Worm (Caenorhabditis elegans) whole organism, L4 larva: ENCODE results near the gene str-196.

Experiments
- F37D6.2 ChIP-seq: sonication (generic microtip); optimal IDR thresholded peaks from 2 replicates; lab custom pipeline; 2016; ENCODE audit warnings: mild to moderate bottlenecking, missing genetic modification characterization, missing compliant biosample characterization
- F44E2.7 ChIP-seq: fragments of 200-800 bp; sonication (Bioruptor generic); IDR thresholded peaks from 2 replicates; pipeline ENCODE4 v2.1.2; 2022; ENCODE audit warnings: missing genetic modification characterization, missing compliant biosample characterization
- aly-2 ChIP-seq: sonication (generic microtip); optimal IDR thresholded peaks from 2 replicates; lab custom pipeline; 2018; ENCODE audit warnings: missing biosample characterization, missing genetic modification characterization
- ceh-28 ChIP-seq: fragments of 150-350 bp; optimal IDR thresholded peaks from 2 replicates; lab custom pipeline; 2014; ENCODE audit warnings: missing biosample characterization, missing genetic modification reagents, missing genetic modification characterization
- ceh-44 ChIP-seq: fragments of 200-800 bp; sonication (Bioruptor generic); IDR thresholded peaks from 2 replicates; pipeline ENCODE4 v1.3.6; 2022; ENCODE audit warnings: missing genetic modification reagents, missing genetic modification characterization, missing compliant biosample characterization
- daf-16 ChIP-seq, 3 experiments: sonication (generic microtip); optimal IDR thresholded peaks; 2 replicates each; lab custom pipeline; 2016 to 2017; ENCODE audit warnings: missing genetic modification characterization in 3 of 3, missing genetic modification reagents in 3 of 3, mild to moderate bottlenecking in 2 of 3, missing compliant biosample characterization in 2 of 3, missing biosample characterization in 1 of 3, moderate library complexity in 1 of 3
- dmd-6 ChIP-seq: fragments of 200-800 bp; sonication (Bioruptor generic); IDR thresholded peaks from 2 replicates; pipeline ENCODE4 v1.3.6; 2022; ENCODE audit warnings: missing genetic modification reagents, missing genetic modification characterization, missing compliant biosample characterization
- dmd-8 ChIP-seq: fragments of 200-800 bp; sonication (Bioruptor generic); IDR thresholded peaks from 2 replicates; pipeline ENCODE4 v1.3.6; 2022; ENCODE audit warnings: missing genetic modification characterization, missing compliant biosample characterization
- duxl-1 ChIP-seq: sonication (generic microtip); optimal IDR thresholded peaks from 2 replicates; lab custom pipeline; 2016; ENCODE audit warnings: mild to moderate bottlenecking, missing genetic modification characterization, moderate library complexity, missing compliant biosample characterization; ENCODE audit not compliant: poor library complexity
- dve-1 ChIP-seq: sonication (generic microtip); optimal IDR thresholded peaks from 2 replicates; lab custom pipeline; 2017; ENCODE audit warnings: antibody characterized with exemption, mild to moderate bottlenecking, missing genetic modification characterization, missing compliant biosample characterization; ENCODE audit not compliant: insufficient read depth
- egl-27 ChIP-seq: sonication (generic microtip); optimal IDR thresholded peaks from 3 replicates; lab custom pipeline; 2017; ENCODE audit warnings: missing biosample characterization, missing genetic modification reagents, missing genetic modification characterization
- hlh-11 ChIP-seq: fragments of 200-800 bp; sonication (Bioruptor generic); optimal IDR thresholded peaks from 2 replicates; lab custom pipeline; 2018; ENCODE audit warnings: mild to moderate bottlenecking, missing genetic modification characterization, missing compliant biosample characterization
- hlh-30 ChIP-seq: sonication (generic microtip); optimal IDR thresholded peaks from 2 replicates; lab custom pipeline; 2017; ENCODE audit warnings: antibody characterized with exemption, mild to moderate bottlenecking, missing genetic modification characterization, missing compliant biosample characterization; ENCODE audit not compliant: insufficient read depth
- jun-1 ChIP-seq: fragments of 150-350 bp; optimal IDR thresholded peaks from 2 replicates; lab custom pipeline; 2014; ENCODE audit warnings: missing biosample characterization, missing genetic modification reagents, missing genetic modification characterization
- lin-1 ChIP-seq: fragments of 200-800 bp; sonication (Bioruptor generic); IDR thresholded peaks from 2 replicates; pipeline ENCODE4 v1.3.6; 2022; ENCODE audit warnings: missing genetic modification reagents, missing genetic modification characterization, missing compliant biosample characterization
- lin-38 ChIP-seq: fragments of 200-800 bp; sonication (Bioruptor generic); IDR thresholded peaks from 2 replicates; pipeline ENCODE4 v1.3.6; 2022; ENCODE audit warnings: missing genetic modification reagents, missing genetic modification characterization, missing compliant biosample characterization
- lsy-2 ChIP-seq, 2 experiments: fragments of 150-350 bp in 1 of 2; sonication (generic microtip) in 1 of 2; optimal IDR thresholded peaks; 2 replicates each; lab custom pipeline; 2014 to 2017; ENCODE audit warnings: missing biosample characterization in 2 of 2, missing genetic modification characterization in 2 of 2
- mdl-1 ChIP-seq, 2 experiments: fragments of 150-350 bp in 1 of 2; sonication (generic microtip) in 1 of 2; optimal IDR thresholded peaks; 2 replicates each; lab custom pipeline; 2014 to 2017; ENCODE audit warnings: missing biosample characterization in 2 of 2, missing genetic modification characterization in 2 of 2
- mep-1 ChIP-seq: fragments of 150-350 bp; sonication (generic microtip); optimal IDR thresholded peaks from 3 replicates; lab custom pipeline; 2014; ENCODE audit warnings: missing biosample characterization, missing genetic modification characterization
- mes-2 ChIP-seq: sonication (generic microtip); optimal IDR thresholded peaks from 2 replicates; lab custom pipeline; 2016; ENCODE audit warnings: missing genotype, mild to moderate bottlenecking, missing genetic modification characterization, missing compliant biosample characterization; ENCODE audit not compliant: poor library complexity, severe bottlenecking
- mxl-2 ChIP-seq: fragments of 200-800 bp; sonication (Bioruptor generic); conservative IDR thresholded peaks from 2 replicates; pipeline ENCODE4 v1.3.6; 2022; ENCODE audit warnings: missing genetic modification reagents, missing genetic modification characterization, missing compliant biosample characterization
- nhr-10 ChIP-seq: fragments of 150-350 bp; optimal IDR thresholded peaks from 2 replicates; lab custom pipeline; 2014; ENCODE audit warnings: missing biosample characterization, missing genetic modification characterization
- nhr-102 ChIP-seq: sonication (generic microtip); optimal IDR thresholded peaks from 2 replicates; lab custom pipeline; 2016; ENCODE audit warnings: mild to moderate bottlenecking, missing genetic modification characterization, moderate library complexity, missing compliant biosample characterization
- nhr-28 ChIP-seq: fragments of 150-350 bp; optimal IDR thresholded peaks from 2 replicates; lab custom pipeline; 2014; ENCODE audit warnings: missing biosample characterization, missing genetic modification characterization
- nhr-76 ChIP-seq: fragments of 150-350 bp; optimal IDR thresholded peaks from 2 replicates; lab custom pipeline; 2014; ENCODE audit warnings: missing biosample characterization, missing genetic modification characterization
- nhr-77 ChIP-seq: fragments of 150-350 bp; optimal IDR thresholded peaks from 2 replicates; lab custom pipeline; 2014; ENCODE audit warnings: missing biosample characterization, missing genetic modification characterization
- pha-4 ChIP-seq, 2 experiments: fragments of 150-350 bp in 1 of 2; fragments of 200-800 bp in 1 of 2; sonication (Bioruptor generic) in 1 of 2; IDR thresholded peaks in 1 of 2; optimal IDR thresholded peaks in 1 of 2; 2 replicates each; pipeline versions ENCODE4 v1.3.6 to Lab custom; 2014 to 2022; ENCODE audit warnings: missing genetic modification characterization in 2 of 2, missing genetic modification reagents in 2 of 2, missing biosample characterization in 1 of 2, missing compliant biosample characterization in 1 of 2
- php-3 ChIP-seq: fragments of 200-800 bp; sonication (Bioruptor generic); IDR thresholded peaks from 2 replicates; pipeline ENCODE4 v1.3.6; 2022; ENCODE audit warnings: missing genetic modification reagents, missing genetic modification characterization, missing compliant biosample characterization
- sdz-12 ChIP-seq: fragments of 200-800 bp; sonication (Bioruptor generic); optimal IDR thresholded peaks from 2 replicates; lab custom pipeline; 2018; ENCODE audit warnings: mild to moderate bottlenecking, missing genetic modification characterization, missing compliant biosample characterization
- skn-1 ChIP-seq: fragments of 150-350 bp; optimal IDR thresholded peaks from 2 replicates; lab custom pipeline; 2014; ENCODE audit warnings: missing biosample characterization, missing genetic modification characterization
- tag-97 ChIP-seq: fragments of 200-800 bp; sonication (Bioruptor generic); IDR thresholded peaks from 2 replicates; pipeline ENCODE4 v1.3.6; 2022; ENCODE audit warnings: missing genetic modification characterization, missing compliant biosample characterization
- tra-1 ChIP-seq: fragments of 200-800 bp; sonication (Bioruptor generic); IDR thresholded peaks from 2 replicates; pipeline ENCODE4 v1.3.6; 2022; ENCODE audit warnings: missing genetic modification reagents, missing genetic modification characterization, missing compliant biosample characterization
- unc-62 ChIP-seq, 3 experiments: fragments of 150-350 bp in 1 of 3; sonication (generic microtip); optimal IDR thresholded peaks in 2 of 3; peaks in 1 of 3; 1 replicate in 1 of 3; 2 replicates in 2 of 3; lab custom pipeline; 2014 to 2017; ENCODE audit warnings: missing biosample characterization in 3 of 3, missing genetic modification characterization in 3 of 3, missing genetic modification reagents in 3 of 3, missing genotype in 1 of 3
- zip-2 ChIP-seq: fragments of 150-350 bp; optimal IDR thresholded peaks from 2 replicates; lab custom pipeline; 2014; ENCODE audit warnings: missing biosample characterization, missing genetic modification characterization
- ztf-11 ChIP-seq: fragments of 150-350 bp; optimal IDR thresholded peaks from 2 replicates; lab custom pipeline; 2014; ENCODE audit warnings: missing biosample characterization, missing genetic modification characterization
- ztf-7 ChIP-seq: fragments of 150-350 bp; optimal IDR thresholded peaks from 2 replicates; lab custom pipeline; 2014; ENCODE audit warnings: missing biosample characterization, missing genetic modification characterization

Gene str-196

ce11 chrV:534176-534575 is 42.6 kb downstream of the str-196 start, which contains the start of gene nhr-132:
Gene nhr-132, plus strand, starts transcription at chrV:534446.
- peak; percentile 43 for TF ChIP-seq ztf-7 (tag; lab: Kevin White, UChicago)
- TF ChIP-seq dmd-6 (GFP tag; lab: Robert Waterston, UW): peak; percentile 61
- TF ChIP-seq nhr-28: peak; percentile 77
- TF ChIP-seq mdl-1 (tag; optimal IDR thresholded peaks at IDR 0.05; lab: Kevin White, UChicago): peak in 1 of 2 experiments; percentile 25
- TF ChIP-seq duxl-1 (tag; lab: Kevin White, UChicago): peak; percentile 34
- no peak for TF ChIP-seq ceh-44 (GFP tag; lab: Robert Waterston, UW)
- TF ChIP-seq pha-4 (GFP tag; IDR thresholded peaks at IDR 0.05; lab: Robert Waterston, UW): no peak
- TF ChIP-seq pha-4 (tag; optimal IDR thresholded peaks at IDR 0.05; lab: Kevin White, UChicago): no peak
- peak; percentile 8 for TF ChIP-seq nhr-77 (tag; lab: Kevin White, UChicago)
- peak; percentile 43 for TF ChIP-seq hlh-30 (tag; lab: Kevin White, UChicago)
- 0 out of 2 replicates have a peak, but pooled peaks have one; percentile 8 for TF ChIP-seq lin-1 (GFP tag; lab: Robert Waterston, UW)
- TF ChIP-seq tra-1 (GFP tag; lab: Robert Waterston, UW): no peak
- TF ChIP-seq daf-16 (GFP tag; optimal IDR thresholded peaks at IDR 0.05; lab: Kevin White, UChicago): no peak
- TF ChIP-seq daf-16 (tag; optimal IDR thresholded peaks at IDR 0.05; lab: Kevin White, UChicago): peak; percentile 80
- peak; percentile 74 for TF ChIP-seq dve-1
- no peak for TF ChIP-seq skn-1 (tag; lab: Kevin White, UChicago)
- peak; percentile 67 for TF ChIP-seq hlh-11 (tag; lab: Kevin White, UChicago)
- no peak for TF ChIP-seq mxl-2 (GFP tag; lab: Robert Waterston, UW)
- TF ChIP-seq F37D6.2 (tag; lab: Kevin White, UChicago): no peak
- TF ChIP-seq lin-38 (GFP tag; lab: Robert Waterston, UW): no peak
- TF ChIP-seq aly-2 (tag; lab: Kevin White, UChicago): no peak
- TF ChIP-seq mes-2 (tag; lab: Kevin White, UChicago): peak; percentile 25
- TF ChIP-seq lsy-2 (tag; optimal IDR thresholded peaks at IDR 0.05; lab: Kevin White, UChicago): peak in 1 of 2 experiments; percentile 55
- TF ChIP-seq dmd-8 (GFP tag; lab: Robert Waterston, UW): no peak
- TF ChIP-seq nhr-102 (tag; lab: Kevin White, UChicago): peak; percentile 64
- no peak for TF ChIP-seq jun-1 (tag; lab: Kevin White, UChicago)
- no peak for TF ChIP-seq nhr-10 (tag; lab: Kevin White, UChicago)
- no peak for TF ChIP-seq F44E2.7
- no peak for TF ChIP-seq nhr-76
- peak; percentile 23 for TF ChIP-seq mep-1 (tag; lab: Kevin White, UChicago)
- TF ChIP-seq sdz-12: no peak
- TF ChIP-seq zip-2 (tag; lab: Kevin White, UChicago): peak; percentile 0
- peak; percentile 70 for TF ChIP-seq php-3 (GFP tag; lab: Robert Waterston, UW)

- TF ChIP-seq tag-97 (GFP tag; lab: Robert Waterston, UW) (no peak), pha-4 (GFP tag; IDR thresholded peaks at IDR 0.05; lab: Robert Waterston, UW) (no peak), pha-4 (tag; optimal IDR thresholded peaks at IDR 0.05; lab: Kevin White, UChicago) (no peak), unc-62 (GFP tag; optimal IDR thresholded peaks at IDR 0.05 in 1 of 2; lab: Kevin White, UChicago) (peak in 1 of 2 experiments; percentile 93), unc-62 (tag; optimal IDR thresholded peaks at IDR 0.05; lab: Kevin White, UChicago) (no peak), ztf-11 (no peak), ceh-28 (no peak), nhr-76 (no peak), egl-27 (tag; lab: Kevin White, UChicago) (no peak), nhr-77 (tag; lab: Kevin White, UChicago) (no peak)
These were observed 45.0 kb downstream of the str-196 start, which contains the start of gene C14C6.5 for ce11 chrV:536571-536970. Gene C14C6.5, plus strand, starts transcription at chrV:536628.
